Fruit fly (Drosophila melanogaster) whole organism, embryonic: Measurements from ENCODE around the gene CG13124.

Experiments used
- CG10654 ChIP-seq: fragments of 200-800 bp; sonication (Bioruptor generic); optimal IDR thresholded peaks from 2 replicates; lab custom pipeline; 2016; ENCODE audit warnings: missing biosample characterization, missing genetic modification characterization
- CG10959 ChIP-seq: fragments of 200-800 bp; sonication (Bioruptor generic); IDR thresholded peaks from 2 replicates; pipeline ENCODE4 v1.3.6; 2022; ENCODE audit warnings: missing biosample characterization, missing genetic modification characterization
- CG12071 ChIP-seq: fragments of 200-800 bp; sonication (Bioruptor generic); optimal IDR thresholded peaks from 3 replicates; lab custom pipeline; 2018; ENCODE audit warnings: missing biosample characterization, mild to moderate bottlenecking, missing genetic modification characterization
- CG12104 ChIP-seq: fragments of 200-800 bp; sonication (Bioruptor generic); optimal IDR thresholded peaks from 3 replicates; lab custom pipeline; 2016; ENCODE audit warnings: missing biosample characterization, missing genetic modification characterization
- CG12155 ChIP-seq: fragments of 200-800 bp; sonication (Bioruptor generic); optimal IDR thresholded peaks from 3 replicates; lab custom pipeline; 2016; ENCODE audit warnings: missing biosample characterization, missing genetic modification characterization
- CG12942 ChIP-seq: fragments of 200-800 bp; sonication (Bioruptor generic); optimal IDR thresholded peaks from 3 replicates; lab custom pipeline; 2016; ENCODE audit warnings: missing biosample characterization, missing genetic modification characterization
- CG13624 ChIP-seq: fragments of 200-800 bp; sonication (Bioruptor generic); optimal IDR thresholded peaks from 2 replicates; lab custom pipeline; 2016; ENCODE audit warnings: missing biosample characterization, missing genetic modification characterization
- CG13894 ChIP-seq: fragments of 200-800 bp; sonication (Bioruptor generic); optimal IDR thresholded peaks from 3 replicates; lab custom pipeline; 2018; ENCODE audit warnings: missing biosample characterization, mild to moderate bottlenecking, missing genetic modification characterization, moderate library complexity
- CG14014 ChIP-seq: fragments of 200-800 bp; sonication (Bioruptor generic); IDR thresholded peaks from 2 replicates; pipeline ENCODE4 v1.3.6; 2022; ENCODE audit warnings: missing biosample characterization, missing genetic modification characterization
- CG14050 ChIP-seq: fragments of 200-800 bp; sonication (Bioruptor generic); IDR thresholded peaks from 3 replicates; pipeline ENCODE4 v1.3.6; 2022; ENCODE audit warnings: missing biosample characterization, missing genetic modification characterization
- CG14710 ChIP-seq: fragments of 200-800 bp; sonication (Bioruptor generic); optimal IDR thresholded peaks from 3 replicates; lab custom pipeline; 2019; ENCODE audit warnings: missing biosample characterization, mild to moderate bottlenecking, missing genetic modification characterization, moderate library complexity
- CG15269 ChIP-seq: fragments of 200-800 bp; sonication (Bioruptor generic); optimal IDR thresholded peaks from 2 replicates; lab custom pipeline; 2018; ENCODE audit warnings: missing biosample characterization, mild to moderate bottlenecking, missing genetic modification characterization, moderate library complexity
- CG15479 ChIP-seq: fragments of 200-800 bp; sonication (Bioruptor generic); optimal IDR thresholded peaks from 3 replicates; lab custom pipeline; 2019; ENCODE audit warnings: missing biosample characterization, mild to moderate bottlenecking, missing genetic modification characterization, moderate library complexity
- CG17385 ChIP-seq: fragments of 200-800 bp; sonication (Bioruptor generic); optimal IDR thresholded peaks from 3 replicates; lab custom pipeline; 2018; ENCODE audit warnings: missing biosample characterization, mild to moderate bottlenecking, missing genetic modification characterization
- CG17802 ChIP-seq: fragments of 200-800 bp; sonication (Bioruptor generic); optimal IDR thresholded peaks from 2 replicates; lab custom pipeline; 2018; ENCODE audit warnings: missing biosample characterization, mild to moderate bottlenecking, missing genetic modification characterization, moderate library complexity
- CG2116 ChIP-seq: fragments of 200-800 bp; sonication (Bioruptor generic); optimal IDR thresholded peaks from 3 replicates; lab custom pipeline; 2018; ENCODE audit warnings: missing biosample characterization, mild to moderate bottlenecking, missing genetic modification characterization
- CG32532 ChIP-seq: fragments of 200-800 bp; sonication (Bioruptor generic); IDR thresholded peaks from 2 replicates; pipeline ENCODE4 v1.3.6; 2022; ENCODE audit warnings: missing biosample characterization, missing genetic modification characterization
- CG32767 ChIP-seq: fragments of 200-800 bp; sonication (Bioruptor generic); IDR thresholded peaks from 2 replicates; pipeline ENCODE4 v1.3.6; 2022; ENCODE audit warnings: missing biosample characterization, missing genetic modification characterization
- CG3281 ChIP-seq: fragments of 200-800 bp; sonication (Bioruptor generic); optimal IDR thresholded peaks from 3 replicates; lab custom pipeline; 2017; ENCODE audit warnings: missing biosample characterization, mild to moderate bottlenecking, missing genetic modification characterization
- CG3838 ChIP-seq: fragments of 200-800 bp; sonication (Bioruptor generic); optimal IDR thresholded peaks from 3 replicates; lab custom pipeline; 2016; ENCODE audit warnings: missing biosample characterization, missing genetic modification characterization
- CG42726 ChIP-seq: fragments of 200-800 bp; sonication (Bioruptor generic); IDR thresholded peaks from 2 replicates; pipeline ENCODE4 v1.3.6; 2022; ENCODE audit warnings: missing biosample characterization, missing genetic modification characterization; ENCODE audit not compliant: partially characterized antibody
- CG4854 ChIP-seq: fragments of 200-800 bp; sonication (Bioruptor generic); optimal IDR thresholded peaks from 2 replicates; lab custom pipeline; 2016; ENCODE audit warnings: missing biosample characterization, missing genetic modification characterization, inconsistent platforms
- CG6254 ChIP-seq: fragments of 200-800 bp; sonication (Bioruptor generic); optimal IDR thresholded peaks from 3 replicates; lab custom pipeline; 2017; ENCODE audit warnings: mild to moderate bottlenecking, missing biosample characterization, missing genetic modification reagents, missing genetic modification characterization
- CG6272 ChIP-seq: fragments of 200-800 bp; sonication (Bioruptor generic); IDR thresholded peaks from 2 replicates; pipeline ENCODE4 v1.3.6; 2022; ENCODE audit warnings: missing biosample characterization, missing genetic modification characterization
- CG6813 ChIP-seq: fragments of 200-800 bp; sonication (Bioruptor generic); optimal IDR thresholded peaks from 2 replicates; lab custom pipeline; 2017; ENCODE audit warnings: missing biosample characterization, missing genetic modification characterization, mild to moderate bottlenecking, moderate library complexity, missing genetic modification reagents
- CG6854 ChIP-seq: fragments of 200-800 bp; sonication (Bioruptor generic); optimal IDR thresholded peaks from 3 replicates; lab custom pipeline; 2017; ENCODE audit warnings: missing biosample characterization, mild to moderate bottlenecking, missing genetic modification characterization
- CG7357 ChIP-seq: fragments of 200-800 bp; sonication (Bioruptor generic); IDR thresholded peaks from 3 replicates; pipeline ENCODE4 v1.3.6; 2022; ENCODE audit warnings: missing biosample characterization, missing genetic modification characterization
- CG8924 ChIP-seq: fragments of 200-800 bp; optimal IDR thresholded peaks from 3 replicates; lab custom pipeline; 2019; ENCODE audit warnings: missing biosample characterization, mild to moderate bottlenecking, missing genetic modification characterization, moderate library complexity
- CG9876 ChIP-seq: fragments of 200-800 bp; sonication (Bioruptor generic); optimal IDR thresholded peaks from 2 replicates; lab custom pipeline; 2016; ENCODE audit warnings: missing biosample characterization, missing genetic modification characterization
- CG9932 ChIP-seq: fragments of 200-800 bp; sonication (Bioruptor generic); IDR thresholded peaks from 2 replicates; pipeline ENCODE4 v1.3.6; 2022; ENCODE audit warnings: missing biosample characterization, missing genetic modification characterization
- Doc2 ChIP-seq: fragments of 200-800 bp; sonication (Bioruptor generic); IDR thresholded peaks from 2 replicates; pipeline ENCODE4 v1.3.6; 2022; ENCODE audit warnings: missing biosample characterization, missing genetic modification characterization
- HLH54F ChIP-seq: fragments of 200-800 bp; sonication (Bioruptor generic); optimal IDR thresholded peaks from 3 replicates; lab custom pipeline; 2016; ENCODE audit warnings: missing biosample characterization, missing genetic modification characterization
- HLHmδ ChIP-seq: fragments of 200-800 bp; sonication (Bioruptor generic); optimal IDR thresholded peaks from 2 replicates; lab custom pipeline; 2018; ENCODE audit warnings: missing biosample characterization, mild to moderate bottlenecking, missing genetic modification characterization, moderate library complexity
- Hmr ChIP-seq: fragments of 200-800 bp; sonication (Bioruptor generic); optimal IDR thresholded peaks from 3 replicates; lab custom pipeline; 2017; ENCODE audit warnings: mild to moderate bottlenecking, missing biosample characterization, missing genetic modification reagents, missing genetic modification characterization
- NK7.1 ChIP-seq: fragments of 200-800 bp; sonication (Bioruptor generic); optimal IDR thresholded peaks from 3 replicates; lab custom pipeline; 2016; ENCODE audit warnings: missing biosample characterization, missing genetic modification characterization
- abd-A ChIP-seq: fragments of 200-800 bp; sonication (Bioruptor generic); optimal IDR thresholded peaks from 3 replicates; lab custom pipeline; 2019; ENCODE audit warnings: missing biosample characterization, mild to moderate bottlenecking, missing genetic modification characterization, moderate library complexity
- amos ChIP-seq: fragments of 200-800 bp; sonication (Bioruptor generic); IDR thresholded peaks from 2 replicates; pipeline ENCODE4 v1.3.6; 2022; ENCODE audit warnings: missing biosample characterization, missing genetic modification characterization; ENCODE audit not compliant: partially characterized antibody
- az2 ChIP-seq: fragments of 200-800 bp; sonication (Bioruptor generic); optimal IDR thresholded peaks from 3 replicates; lab custom pipeline; 2016; ENCODE audit warnings: missing biosample characterization, missing genetic modification characterization
- btn ChIP-seq: fragments of 200-800 bp; sonication (Bioruptor generic); optimal IDR thresholded peaks from 2 replicates; lab custom pipeline; 2016; ENCODE audit warnings: missing biosample characterization, missing genetic modification characterization
- crc ChIP-seq: fragments of 200-800 bp; sonication (Bioruptor generic); optimal IDR thresholded peaks from 2 replicates; lab custom pipeline; 2016; ENCODE audit warnings: missing biosample characterization, missing genetic modification characterization
- dimm ChIP-seq: fragments of 200-800 bp; sonication (Bioruptor generic); IDR thresholded peaks from 2 replicates; pipeline ENCODE4 v1.3.6; 2022; ENCODE audit warnings: missing biosample characterization, missing genetic modification characterization
- dpn ChIP-seq, 2 experiments: fragments of 200-800 bp; sonication (Bioruptor generic); optimal IDR thresholded peaks; 3 replicates each; lab custom pipeline; 2016; ENCODE audit warnings: missing biosample characterization in 2 of 2, missing genetic modification characterization in 2 of 2
- fd64A ChIP-seq: fragments of 200-800 bp; sonication (Bioruptor generic); optimal IDR thresholded peaks from 3 replicates; lab custom pipeline; 2018; ENCODE audit warnings: missing biosample characterization, mild to moderate bottlenecking, missing genetic modification characterization
- gem ChIP-seq: fragments of 200-800 bp; sonication (Bioruptor generic); optimal IDR thresholded peaks from 2 replicates; lab custom pipeline; 2019; ENCODE audit warnings: missing biosample characterization, mild to moderate bottlenecking, missing genetic modification characterization, moderate library complexity
- hth ChIP-seq: fragments of >200 bp; optimal IDR thresholded peaks from 2 replicates; lab custom pipeline; 2017; ENCODE audit warnings: inconsistent platforms
- ken ChIP-seq: fragments of 200-800 bp; sonication (Bioruptor generic); IDR thresholded peaks from 3 replicates; pipeline ENCODE4 v1.3.6; 2022; ENCODE audit warnings: missing biosample characterization, missing genetic modification characterization
- nerfin-1 ChIP-seq: fragments of 200-800 bp; sonication (Bioruptor generic); optimal IDR thresholded peaks from 3 replicates; lab custom pipeline; 2019; ENCODE audit warnings: missing biosample characterization, mild to moderate bottlenecking, missing genetic modification characterization, moderate library complexity
- nmo ChIP-seq: fragments of 200-800 bp; sonication (Bioruptor generic); optimal IDR thresholded peaks from 2 replicates; lab custom pipeline; 2018; ENCODE audit warnings: missing biosample characterization, mild to moderate bottlenecking, missing genetic modification characterization, moderate library complexity
- pb ChIP-seq: fragments of 200-800 bp; sonication (Bioruptor generic); optimal IDR thresholded peaks from 3 replicates; lab custom pipeline; 2016; ENCODE audit warnings: missing biosample characterization, missing genetic modification characterization
- peb ChIP-seq: fragments of 200-800 bp; sonication (Bioruptor generic); IDR thresholded peaks from 2 replicates; pipeline ENCODE4 v1.3.6; 2022; ENCODE audit warnings: missing biosample characterization, missing genetic modification characterization
- shn ChIP-seq: fragments of 200-800 bp; sonication (Bioruptor generic); optimal IDR thresholded peaks from 3 replicates; lab custom pipeline; 2016; ENCODE audit warnings: missing biosample characterization, missing genetic modification characterization
- sob ChIP-seq: fragments of 200-800 bp; sonication (Bioruptor generic); IDR thresholded peaks from 2 replicates; pipeline ENCODE4 v1.3.6; 2022; ENCODE audit warnings: missing biosample characterization, missing genetic modification characterization

The CG13124 gene

dm6 chr2L:9954119-9954518, 45.7 kb upstream of the CG13124 start, which contains the start of the genes CG13126 and CG4709 (continued):
- TF ChIP-seq Hmr (peak; percentile 91), CG3838 (peak; percentile 58), CG7357 (GFP tag; lab: Robert Waterston, UW) (peak; percentile 80), CG12104 (peak; percentile 91), CG9876 (GFP tag; lab: Kevin White, UChicago) (no peak), btn (no peak), az2 (GFP tag; lab: Kevin White, UChicago) (peak; percentile 92), shn (GFP tag; lab: Kevin White, UChicago) (no peak), crc (GFP tag; lab: Kevin White, UChicago) (no peak), CG9932 (GFP tag; lab: Robert Waterston, UW) (peak; percentile 90), HLH54F (peak; percentile 6), amos (GFP tag; lab: Robert Waterston, UW) (no peak), fd64A (GFP tag; lab: Kevin White, UChicago) (no peak), CG6272 (peak; percentile 86), CG6854 (GFP tag; lab: Kevin White, UChicago) (peak; percentile 87), pb (GFP tag; lab: Kevin White, UChicago) (no peak), CG8924 (tag; lab: Kevin White, UChicago) (peak; percentile 94), sob (GFP tag; lab: Robert Waterston, UW) (peak; percentile 91), CG12071 (GFP tag; lab: Kevin White, UChicago) (peak; percentile 29), CG32767 (GFP tag; lab: Robert Waterston, UW) (peak; percentile 88), CG12155 (GFP tag; lab: Kevin White, UChicago) (peak; percentile 86), dimm (peak; percentile 45; the same call in 1 of the 2 replicates), CG15479 (GFP tag; lab: Kevin White, UChicago) (no peak), CG17802 (tag; lab: Kevin White, UChicago) (peak; percentile 73), CG4854 (GFP tag; lab: Kevin White, UChicago) (peak; percentile 64), CG3281 (peak; percentile 92), CG12942 (GFP tag; lab: Kevin White, UChicago) (peak; percentile 87), NK7.1 (peak; percentile 29), CG42726 (GFP tag; lab: Robert Waterston, UW) (no peak), hth (no peak), ken (peak; percentile 73), CG14050 (GFP tag; lab: Robert Waterston, UW) (peak; percentile 76), CG17385 (peak; percentile 84), CG6813 (GFP tag; lab: Kevin White, UChicago) (peak; percentile 90), dpn (GFP tag; optimal IDR thresholded peaks at IDR 0.05; lab: Kevin White, UChicago) (peak; percentile 2 to 93), CG14014 (GFP tag; lab: Robert Waterston, UW) (peak; percentile 87), CG6254 (GFP tag; lab: Kevin White, UChicago) (peak; percentile 92), CG10959 (GFP tag; lab: Robert Waterston, UW) (peak; percentile 80), CG2116 (GFP tag; lab: Kevin White, UChicago) (peak; percentile 77), CG13624 (peak; percentile 41), CG15269 (tag; lab: Kevin White, UChicago) (peak; percentile 91), HLHmδ (GFP tag; lab: Kevin White, UChicago) (no peak), CG14710 (tag; lab: Kevin White, UChicago) (peak; percentile 97), peb (GFP tag; lab: Robert Waterston, UW) (peak; percentile 78), nmo (peak; percentile 97), CG32532 (GFP tag; lab: Robert Waterston, UW) (peak; percentile 92), Doc2 (no peak), gem (tag; lab: Kevin White, UChicago) (peak; percentile 96), CG13894 (peak; percentile 87), abd-A (tag; lab: Kevin White, UChicago) (no peak), CG10654 (GFP tag; lab: Kevin White, UChicago) (peak; percentile 88), nerfin-1 (peak; percentile 92)
